Worm (Caenorhabditis elegans): ENCODE results near the gene T25E12.6.
A peak's percentile ranks its signal among the peaks of the same experiment; 100 is the strongest.

T25E12.6 gene

ce11 chrV:16793312-16793711, 51.1 kb downstream of the T25E12.6 start:
- no peak for TF ChIP-seq mdl-1 (tag; optimal IDR thresholded peaks at IDR 0.05)
- TF ChIP-seq efl-1 (optimal IDR thresholded peaks at IDR 0.05): peak in 1 of 2 experiments; percentile 74
- TF ChIP-seq efl-1 (GFP tag; optimal IDR thresholded peaks at IDR 0.05 in 1 of 2): no peak

ce11 chrV:16794079-16794478, 51.9 kb downstream of the T25E12.6 start:
- TF ChIP-seq lsy-2 (tag; optimal IDR thresholded peaks at IDR 0.05) (no peak), jun-1 (tag; optimal IDR thresholded peaks at IDR 0.05) (no peak), efl-1 (optimal IDR thresholded peaks at IDR 0.05) (no peak), efl-1 (GFP tag; optimal IDR thresholded peaks at IDR 0.05 in 1 of 2) (peak in 1 of 2 experiments; percentile 38), nhr-19 (GFP tag; conservative IDR thresholded peaks at IDR 0.05) (no peak), lin-39 (tag; optimal IDR thresholded peaks at IDR 0.05) (no peak), lin-13 (GFP tag; optimal IDR thresholded peaks at IDR 0.05) (no peak), nhr-28 (tag; optimal IDR thresholded peaks at IDR 0.05) (no peak)

Data from whole organism, L1 larva.